Fruit fly (Drosophila melanogaster): ENCODE data around the gene CG32243.

CG32243 gene

DNA sequence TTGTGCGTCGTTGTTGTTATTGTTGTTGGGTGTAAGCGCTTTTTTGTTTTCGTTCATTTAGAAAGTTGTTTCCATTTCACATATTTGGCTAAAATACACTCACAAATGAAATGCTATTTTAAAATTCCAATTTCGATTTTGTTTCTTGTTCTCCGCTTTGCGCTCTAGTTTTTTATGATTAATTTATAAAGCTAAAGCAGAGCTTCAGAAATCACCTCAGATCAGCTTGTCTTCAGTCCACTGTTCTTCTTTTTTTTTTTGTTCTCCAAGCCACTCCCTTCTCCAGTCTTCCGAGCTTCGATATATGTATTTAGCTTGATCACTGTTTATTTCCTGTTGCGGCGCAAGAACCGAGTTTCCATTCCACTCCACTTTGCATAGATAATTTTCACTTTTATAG, 33.2 kb downstream of the CG32243 start:
- TF ChIP-seq CG8478 (optimal IDR thresholded peaks at IDR 0.05) (no peak), CTCF (optimal IDR thresholded peaks at IDR 0.05) (no peak)

dm6 chr3L:4501406-4501805, 39.6 kb downstream of the CG32243 start:
- TF ChIP-seq CG8478 (optimal IDR thresholded peaks at IDR 0.05) (no peak), CTCF (optimal IDR thresholded peaks at IDR 0.05) (no peak)

dm6 chr3L:4500400-4500799, 40.6 kb downstream of the CG32243 start, which contains the start of gene CG13720:
TSS of gene CG13720 (minus strand) at chr3L:4500500.
- TF ChIP-seq CTCF (optimal IDR thresholded peaks at IDR 0.05) (no peak), CG8478 (optimal IDR thresholded peaks at IDR 0.05) (no peak)

DNA sequence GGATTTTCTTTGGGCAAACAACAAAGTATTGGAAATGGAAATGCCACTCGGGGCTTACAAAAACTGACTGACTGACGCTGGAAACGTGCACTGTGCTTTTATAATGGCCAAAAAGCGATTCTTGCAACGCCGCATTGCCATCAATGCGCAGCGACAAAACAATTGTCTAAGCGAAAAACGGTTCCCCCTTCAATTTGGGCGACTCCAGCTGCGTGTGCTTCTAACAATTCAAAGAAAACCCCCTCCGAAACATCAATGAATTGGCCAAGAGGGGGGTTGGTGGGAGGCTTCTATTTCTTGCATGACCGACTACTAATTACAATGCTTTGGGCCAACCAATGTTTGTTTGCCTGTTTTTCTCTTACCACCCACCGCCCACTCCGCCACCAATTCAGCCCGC, 43.4 kb downstream of the CG32243 start, which contains the start of gene CG13721:
Gene CG13721 (minus strand): TSS at position 101 of the 400 bp plus-strand sequence.
- no peak for TF ChIP-seq CTCF (optimal IDR thresholded peaks at IDR 0.05)
- TF ChIP-seq CG8478 (optimal IDR thresholded peaks at IDR 0.05) = no peak

DNA sequence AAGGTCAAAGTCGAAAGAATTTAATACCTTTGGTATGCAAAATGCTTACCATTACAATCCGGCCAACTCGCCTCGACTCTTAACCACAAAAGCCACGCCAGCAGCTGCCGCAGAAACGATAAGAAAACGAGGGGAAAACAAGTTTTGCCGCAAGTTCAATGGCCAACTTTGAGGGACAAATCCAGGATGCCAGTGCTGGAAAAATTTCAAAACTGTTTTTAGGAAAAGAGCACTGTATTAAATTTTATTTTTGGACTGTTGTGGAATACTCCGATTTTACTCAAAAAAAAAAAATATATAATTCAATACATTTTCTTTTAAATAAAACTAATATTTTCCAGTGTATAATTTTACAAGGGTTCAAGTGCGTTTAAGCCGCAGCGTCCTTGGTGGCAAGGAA, 46.4 kb downstream of the CG32243 start:
- TF ChIP-seq CTCF (optimal IDR thresholded peaks at IDR 0.05) (no peak), CG8478 (optimal IDR thresholded peaks at IDR 0.05) (no peak)

- TF ChIP-seq CTCF (optimal IDR thresholded peaks at IDR 0.05) (no peak), CG8478 (optimal IDR thresholded peaks at IDR 0.05) (no peak)
Measured at dm6 chr3L:4493609-4494008, 47.4 kb downstream of the CG32243 start.

DNA sequence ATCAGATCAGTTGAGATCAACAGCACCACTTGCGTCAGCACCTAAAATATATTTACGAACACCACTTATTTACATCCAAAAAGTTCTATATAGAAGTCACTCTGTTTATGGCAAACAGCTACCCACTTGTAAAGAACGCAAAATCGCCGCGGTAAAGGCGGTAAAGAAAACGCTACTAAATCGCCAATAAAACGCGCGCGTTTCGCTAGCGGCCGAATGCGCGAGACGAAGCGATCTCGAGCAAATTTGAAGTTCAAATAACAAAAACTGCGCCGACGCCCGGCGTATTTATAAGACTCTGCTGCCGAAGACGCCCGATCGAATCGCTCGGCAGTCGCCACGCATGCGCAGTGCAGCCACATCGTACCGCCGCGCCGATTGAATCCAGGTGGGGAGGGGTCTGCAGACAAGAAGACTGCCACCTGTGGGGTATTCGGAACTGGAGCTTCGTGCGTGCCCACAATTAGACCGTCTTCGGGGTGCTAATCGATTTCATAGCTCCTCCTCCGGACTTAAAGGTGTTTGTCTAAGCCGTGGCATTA, 50.3 kb downstream of the CG32243 start, which contains the start of gene CG13722:
Gene CG13722 (minus strand): TSS at position 262 of the 542 bp plus-strand sequence.
- TF ChIP-seq CG8478 (optimal IDR thresholded peaks at IDR 0.05) (no peak), CTCF (optimal IDR thresholded peaks at IDR 0.05) (no peak)

dm6 chr3L:4489490-4489889, 51.6 kb downstream of the CG32243 start:
- TF ChIP-seq CG8478 (optimal IDR thresholded peaks at IDR 0.05) = no peak
- no peak for TF ChIP-seq CTCF (optimal IDR thresholded peaks at IDR 0.05)
